Fruit fly (Drosophila melanogaster): Measurements from ENCODE around the gene RanGAP.

- no peak for TF ChIP-seq ttk (optimal IDR thresholded peaks at IDR 0.05)
- TF ChIP-seq h (optimal IDR thresholded peaks at IDR 0.05): no peak
These were observed 14.0 kb downstream of the RanGAP start for dm6 chr2L:19455723-19456122.
